Fruit fly (Drosophila melanogaster) whole organism, embryonic: ENCODE results near the gene Mer.
A peak's percentile ranks its signal among the peaks of the same experiment; 100 is the strongest.

Experiments
- Antp ChIP-seq: fragments of 200-800 bp; sonication (Bioruptor generic); optimal IDR thresholded peaks from 3 replicates; lab custom pipeline; 2016; ENCODE audit warnings: missing biosample characterization, missing genetic modification characterization
- Atf6 ChIP-seq: fragments of 200-800 bp; sonication (Bioruptor generic); IDR thresholded peaks from 2 replicates; pipeline ENCODE4 v1.3.6; 2022; ENCODE audit warnings: missing biosample characterization, missing genetic modification characterization
- CG10462 ChIP-seq: fragments of 200-800 bp; sonication (Bioruptor generic); optimal IDR thresholded peaks from 2 replicates; lab custom pipeline; 2016; ENCODE audit warnings: missing biosample characterization, missing genetic modification characterization
- CG13123 ChIP-seq: fragments of 200-800 bp; sonication (Bioruptor generic); optimal IDR thresholded peaks from 2 replicates; lab custom pipeline; 2016; ENCODE audit warnings: missing biosample characterization, missing genetic modification characterization
- CG13296 ChIP-seq: fragments of 200-800 bp; sonication (Bioruptor generic); optimal IDR thresholded peaks from 3 replicates; lab custom pipeline; 2018; ENCODE audit warnings: missing biosample characterization, mild to moderate bottlenecking, missing genetic modification characterization
- CG14050 ChIP-seq: fragments of 200-800 bp; sonication (Bioruptor generic); IDR thresholded peaks from 3 replicates; pipeline ENCODE4 v1.3.6; 2022; ENCODE audit warnings: missing biosample characterization, missing genetic modification characterization
- CG15011 ChIP-seq: fragments of 200-800 bp; sonication (Bioruptor generic); optimal IDR thresholded peaks from 3 replicates; lab custom pipeline; 2018; ENCODE audit warnings: missing biosample characterization, mild to moderate bottlenecking, missing genetic modification characterization
- CG17912 ChIP-seq: fragments of 200-800 bp; sonication (Bioruptor generic); optimal IDR thresholded peaks from 2 replicates; lab custom pipeline; 2018; ENCODE audit warnings: missing biosample characterization, mild to moderate bottlenecking, missing genetic modification characterization
- CG2202 ChIP-seq: fragments of 200-800 bp; sonication (Bioruptor generic); optimal IDR thresholded peaks from 2 replicates; lab custom pipeline; 2018; ENCODE audit warnings: missing biosample characterization, mild to moderate bottlenecking, missing genetic modification characterization
- CG3065 ChIP-seq: fragments of 200-800 bp; sonication (Bioruptor generic); optimal IDR thresholded peaks from 2 replicates; lab custom pipeline; 2016; ENCODE audit warnings: missing biosample characterization, missing genetic modification characterization
- CG31224 ChIP-seq: fragments of 200-800 bp; sonication (Bioruptor generic); IDR thresholded peaks from 2 replicates; pipeline ENCODE4 v1.3.6; 2022; ENCODE audit warnings: missing biosample characterization, missing genetic modification characterization
- CG32532 ChIP-seq: fragments of 200-800 bp; sonication (Bioruptor generic); IDR thresholded peaks from 2 replicates; pipeline ENCODE4 v1.3.6; 2022; ENCODE audit warnings: missing biosample characterization, missing genetic modification characterization
- CG4360 ChIP-seq: fragments of 200-800 bp; sonication (Bioruptor generic); IDR thresholded peaks from 2 replicates; pipeline ENCODE4 v1.3.6; 2022; ENCODE audit warnings: missing biosample characterization, missing genetic modification characterization
- CG43689 ChIP-seq: fragments of 200-800 bp; sonication (Bioruptor generic); IDR thresholded peaks from 2 replicates; pipeline ENCODE4 v1.3.6; 2022; ENCODE audit warnings: missing biosample characterization, missing genetic modification characterization
- CG5245 ChIP-seq: fragments of 200-800 bp; sonication (Bioruptor generic); optimal IDR thresholded peaks from 3 replicates; lab custom pipeline; 2016; ENCODE audit warnings: missing biosample characterization, missing genetic modification characterization
- CG5953 ChIP-seq: fragments of 200-800 bp; sonication (Bioruptor generic); IDR thresholded peaks from 2 replicates; pipeline ENCODE4 v1.3.6; 2022; ENCODE audit warnings: missing biosample characterization, missing genetic modification characterization
- CG6683 ChIP-seq: fragments of 200-800 bp; sonication (Bioruptor generic); optimal IDR thresholded peaks from 2 replicates; lab custom pipeline; 2017; ENCODE audit warnings: missing biosample characterization, mild to moderate bottlenecking, missing genetic modification characterization, missing genetic modification reagents
- CG8089 ChIP-seq: fragments of 200-800 bp; sonication (Bioruptor generic); optimal IDR thresholded peaks from 3 replicates; lab custom pipeline; 2016; ENCODE audit warnings: missing biosample characterization, missing genetic modification characterization
- CG9215 ChIP-seq: fragments of 200-800 bp; sonication (Bioruptor generic); IDR thresholded peaks from 2 replicates; pipeline ENCODE4 v1.3.6; 2022; ENCODE audit warnings: missing biosample characterization, missing genetic modification characterization
- CG9609 ChIP-seq: fragments of 200-800 bp; sonication (Bioruptor generic); optimal IDR thresholded peaks from 3 replicates; lab custom pipeline; 2016; ENCODE audit warnings: missing biosample characterization, missing genetic modification characterization
- CoRest ChIP-seq: fragments of 200-800 bp; sonication (Bioruptor generic); optimal IDR thresholded peaks from 3 replicates; lab custom pipeline; 2018; ENCODE audit warnings: missing biosample characterization, mild to moderate bottlenecking, missing genetic modification characterization, moderate library complexity
- Doc2 ChIP-seq: fragments of 200-800 bp; sonication (Bioruptor generic); IDR thresholded peaks from 2 replicates; pipeline ENCODE4 v1.3.6; 2022; ENCODE audit warnings: missing biosample characterization, missing genetic modification characterization
- E2f1 ChIP-seq: fragments of 200-800 bp; sonication (Bioruptor generic); IDR thresholded peaks from 2 replicates; pipeline ENCODE4 v1.3.6; 2022; ENCODE audit warnings: missing biosample characterization, missing genetic modification characterization
- Gsc ChIP-seq: fragments of 200-800 bp; sonication (Bioruptor generic); IDR thresholded peaks from 2 replicates; pipeline ENCODE4 v1.3.6; 2022; ENCODE audit warnings: missing biosample characterization, missing genetic modification characterization
- MTF-1 ChIP-seq: fragments of 200-800 bp; sonication (Bioruptor generic); optimal IDR thresholded peaks from 2 replicates; lab custom pipeline; 2018; ENCODE audit warnings: missing biosample characterization, mild to moderate bottlenecking, missing genetic modification characterization, borderline replicate concordance
- Med ChIP-seq: fragments of 200-800 bp; sonication (Bioruptor generic); peaks from one replicate; lab custom pipeline; 2016; ENCODE audit warnings: missing biosample characterization, missing genetic modification characterization, mild to moderate bottlenecking, inconsistent platforms, moderate library complexity
- Mes4 ChIP-seq: fragments of 200-800 bp; sonication (Bioruptor generic); optimal IDR thresholded peaks from 2 replicates; lab custom pipeline; 2016; ENCODE audit warnings: missing biosample characterization, missing genetic modification characterization
- NC2β ChIP-seq: fragments of 200-800 bp; sonication (Bioruptor generic); optimal IDR thresholded peaks from 2 replicates; lab custom pipeline; 2016; ENCODE audit warnings: missing biosample characterization, missing genetic modification characterization
- NK7.1 ChIP-seq: fragments of 200-800 bp; sonication (Bioruptor generic); optimal IDR thresholded peaks from 3 replicates; lab custom pipeline; 2016; ENCODE audit warnings: missing biosample characterization, missing genetic modification characterization
- PHDP ChIP-seq: fragments of 200-800 bp; sonication (Bioruptor generic); optimal IDR thresholded peaks from 3 replicates; lab custom pipeline; 2018; ENCODE audit warnings: missing biosample characterization, mild to moderate bottlenecking, missing genetic modification characterization, moderate library complexity
- Six4 ChIP-seq: fragments of 200-800 bp; sonication (Bioruptor generic); optimal IDR thresholded peaks from 2 replicates; lab custom pipeline; 2016; ENCODE audit warnings: missing biosample characterization, missing genetic modification characterization
- Trl ChIP-seq, 3 experiments: fragments of >200 bp in 2 of 3; fragments of 200-800 bp in 1 of 3; sonication (Bioruptor generic) in 1 of 3; optimal IDR thresholded peaks; 2 replicates in 1 of 3; 3 replicates in 2 of 3; lab custom pipeline; 2016 to 2017; ENCODE audit warnings: missing biosample characterization in 1 of 3, missing genetic modification characterization in 1 of 3
- al ChIP-seq: fragments of 200-800 bp; sonication (Bioruptor generic); IDR thresholded peaks from 2 replicates; pipeline ENCODE4 v1.3.6; 2022; ENCODE audit warnings: missing biosample characterization, missing genetic modification characterization
- ara ChIP-seq: fragments of 200-800 bp; sonication (Bioruptor generic); IDR thresholded peaks from 2 replicates; pipeline ENCODE4 v1.3.6; 2022; ENCODE audit warnings: missing biosample characterization, missing genetic modification characterization
- cad ChIP-seq: fragments of >200 bp; optimal IDR thresholded peaks from 2 replicates; lab custom pipeline; 2017; ENCODE audit warnings: missing biosample characterization, missing genetic modification characterization
- cas ChIP-seq: fragments of 200-800 bp; sonication (Bioruptor generic); IDR thresholded peaks from 2 replicates; pipeline ENCODE4 v1.3.6; 2022; ENCODE audit warnings: missing biosample characterization, missing genetic modification characterization
- dm ChIP-seq: fragments of 200-800 bp; sonication (Bioruptor generic); optimal IDR thresholded peaks from 3 replicates; lab custom pipeline; 2016; ENCODE audit warnings: missing biosample characterization, missing genetic modification characterization
- dmrt99B ChIP-seq: fragments of 200-800 bp; sonication (Bioruptor generic); optimal IDR thresholded peaks from 2 replicates; lab custom pipeline; 2018; ENCODE audit warnings: missing biosample characterization, mild to moderate bottlenecking, missing genetic modification characterization, moderate library complexity
- dysf ChIP-seq: fragments of 200-800 bp; sonication (Bioruptor generic); IDR thresholded peaks from 3 replicates; pipeline ENCODE4 v1.3.6; 2022; ENCODE audit warnings: missing biosample characterization, missing genetic modification characterization
- ewg ChIP-seq: fragments of 200-800 bp; sonication (Bioruptor generic); optimal IDR thresholded peaks from 3 replicates; lab custom pipeline; 2017; ENCODE audit warnings: mild to moderate bottlenecking, missing biosample characterization, missing genetic modification reagents, missing genetic modification characterization
- fd3F ChIP-seq: fragments of 200-800 bp; sonication (Bioruptor generic); optimal IDR thresholded peaks from 2 replicates; lab custom pipeline; 2018; ENCODE audit warnings: missing biosample characterization, mild to moderate bottlenecking, missing genetic modification characterization, moderate library complexity
- h ChIP-seq: fragments of >200 bp; optimal IDR thresholded peaks from 2 replicates; lab custom pipeline; 2017
- jumu ChIP-seq: fragments of 200-800 bp; sonication (Bioruptor generic); optimal IDR thresholded peaks from 3 replicates; lab custom pipeline; 2016; ENCODE audit warnings: missing biosample characterization, missing genetic modification characterization
- nom ChIP-seq: fragments of 200-800 bp; sonication (Bioruptor generic); optimal IDR thresholded peaks from 2 replicates; lab custom pipeline; 2017; ENCODE audit warnings: missing biosample characterization, missing genetic modification characterization, mild to moderate bottlenecking, moderate library complexity, missing genetic modification reagents
- pzg ChIP-seq: fragments of 200-800 bp; sonication (Bioruptor generic); optimal IDR thresholded peaks from 3 replicates; lab custom pipeline; 2018; ENCODE audit warnings: missing biosample characterization, mild to moderate bottlenecking, missing genetic modification characterization, moderate library complexity
- slbo ChIP-seq: fragments of 200-800 bp; sonication (Bioruptor generic); IDR thresholded peaks from 2 replicates; pipeline ENCODE4 v1.3.6; 2022; ENCODE audit warnings: missing biosample characterization, missing genetic modification characterization
- sr ChIP-seq: fragments of 200-800 bp; sonication (Bioruptor generic); IDR thresholded peaks from 3 replicates; pipeline ENCODE4 v1.3.6; 2022; ENCODE audit warnings: missing biosample characterization, missing genetic modification characterization
- tio ChIP-seq: fragments of 200-800 bp; sonication (Bioruptor generic); optimal IDR thresholded peaks from 2 replicates; lab custom pipeline; 2017; ENCODE audit warnings: missing biosample characterization, missing genetic modification characterization, inconsistent platforms
- vvl ChIP-seq: fragments of 200-800 bp; sonication (Bioruptor generic); IDR thresholded peaks from 2 replicates; pipeline ENCODE4 v1.3.6; 2022; ENCODE audit warnings: missing biosample characterization, missing genetic modification characterization
- zen2 ChIP-seq: fragments of 200-800 bp; sonication (Bioruptor generic); IDR thresholded peaks from 3 replicates; pipeline ENCODE4 v1.3.6; 2022; ENCODE audit warnings: missing biosample characterization, missing genetic modification characterization; ENCODE audit not compliant: partially characterized antibody
- zfh2 ChIP-seq: fragments of 200-800 bp; sonication (Bioruptor generic); optimal IDR thresholded peaks from 2 replicates; lab custom pipeline; 2016; ENCODE audit warnings: missing biosample characterization, missing genetic modification characterization

Gene Mer

dm6 chrX:19694792-19695558, 1.7 kb upstream of the Mer start, which contains the start of gene CG14229 (continued):
- no peak for TF ChIP-seq dm (GFP tag; lab: Kevin White, UChicago)
- TF ChIP-seq tio: no peak
- TF ChIP-seq cas (GFP tag; lab: Robert Waterston, UW): no peak
- no peak for TF ChIP-seq CG3065 (GFP tag; lab: Kevin White, UChicago)
- peak; percentile 23; the same call in 1 of the 2 replicates for TF ChIP-seq vvl (GFP tag; lab: Robert Waterston, UW)
- TF ChIP-seq CG4360 (GFP tag; lab: Robert Waterston, UW): no peak
- TF ChIP-seq Med (GFP tag; lab: Kevin White, UChicago): peak; percentile 48
- TF ChIP-seq ara (GFP tag; lab: Robert Waterston, UW): 0 out of 2 replicates have a peak, but pooled peaks have one; percentile 35
- no peak for TF ChIP-seq E2f1 (GFP tag; lab: Robert Waterston, UW)
- TF ChIP-seq dmrt99B: peak; percentile 7
- TF ChIP-seq CG5953: no peak
- TF ChIP-seq CG9215 (GFP tag; lab: Robert Waterston, UW): peak; percentile 43
- TF ChIP-seq CG9609 (GFP tag; lab: Kevin White, UChicago): no peak
- TF ChIP-seq Antp (GFP tag; lab: Kevin White, UChicago): no peak
- TF ChIP-seq CG5245 (GFP tag; lab: Kevin White, UChicago): no peak
- TF ChIP-seq CG2202: no peak
- TF ChIP-seq ewg (GFP tag; lab: Kevin White, UChicago): no peak
- TF ChIP-seq CG10462: no peak
- peak; percentile 12 for TF ChIP-seq Six4 (GFP tag; lab: Kevin White, UChicago)
- TF ChIP-seq Gsc (GFP tag; lab: Robert Waterston, UW): no peak
- no peak for TF ChIP-seq CG8089 (GFP tag; lab: Kevin White, UChicago)
- peak; percentile 27; the same call in 1 of the 2 replicates for TF ChIP-seq al
- no peak for TF ChIP-seq PHDP (tag; lab: Kevin White, UChicago)
- TF ChIP-seq cad: no peak
- no peak for TF ChIP-seq CG13296 (GFP tag; lab: Kevin White, UChicago)
- no peak for TF ChIP-seq fd3F (GFP tag; lab: Kevin White, UChicago)
- no peak for TF ChIP-seq NC2β (GFP tag; lab: Kevin White, UChicago)
- peak; percentile 13; the same call in 1 of the 3 replicates for TF ChIP-seq CG14050 (GFP tag; lab: Robert Waterston, UW)
- no peak for TF ChIP-seq CG17912 (GFP tag; lab: Kevin White, UChicago)
- no peak for TF ChIP-seq CG13123 (GFP tag; lab: Kevin White, UChicago)
- no peak for TF ChIP-seq Trl (optimal IDR thresholded peaks at IDR 0.05; lab: Kevin White, UChicago)
- TF ChIP-seq Trl (GFP tag; optimal IDR thresholded peaks at IDR 0.05; lab: Kevin White, UChicago): no peak
- no peak for TF ChIP-seq h (lab: Kevin White, UChicago)
- TF ChIP-seq zfh2 (GFP tag; lab: Kevin White, UChicago): no peak
- TF ChIP-seq Mes4: no peak
- TF ChIP-seq Atf6: no peak
- TF ChIP-seq CoRest (tag; lab: Kevin White, UChicago): no peak
- no peak for TF ChIP-seq CG31224
- no peak for TF ChIP-seq jumu (GFP tag; lab: Kevin White, UChicago)
- peak; percentile 44 for TF ChIP-seq pzg (GFP tag; lab: Kevin White, UChicago)
- no peak for TF ChIP-seq sr (GFP tag; lab: Robert Waterston, UW)
- TF ChIP-seq dysf (GFP tag; lab: Robert Waterston, UW): no peak
- no peak for TF ChIP-seq CG15011 (GFP tag; lab: Kevin White, UChicago)
- TF ChIP-seq slbo: peak; percentile 38
- TF ChIP-seq CG6683 (GFP tag; lab: Kevin White, UChicago): no peak
- peak; percentile 39; the same call in 1 of the 2 replicates for TF ChIP-seq CG32532 (GFP tag; lab: Robert Waterston, UW)
- no peak for TF ChIP-seq nom
- TF ChIP-seq zen2 (GFP tag; lab: Robert Waterston, UW): no peak
- no peak for TF ChIP-seq Doc2 (GFP tag; lab: Robert Waterston, UW)
- TF ChIP-seq MTF-1 (GFP tag; lab: Kevin White, UChicago): no peak
- TF ChIP-seq CG43689 (GFP tag; lab: Robert Waterston, UW): no peak
- no peak for TF ChIP-seq NK7.1 (GFP tag; lab: Kevin White, UChicago)
